Worm (Caenorhabditis elegans): ENCODE results near the gene ntp-1.

ce11 chrIV:7836030-7836429 is 41.4 kb upstream of the ntp-1 start:
- TF ChIP-seq F23B12.7 (tag; optimal IDR thresholded peaks at IDR 0.05; ENCODE audit: insufficient read depth) (no peak), C06A6.2 (GFP tag; conservative IDR thresholded peaks at IDR 0.05) (no peak), attf-3 (GFP tag; conservative IDR thresholded peaks at IDR 0.05) (no peak)
